Worm (Caenorhabditis elegans): ENCODE results near the gene F19B6.1.

Gene F19B6.1

ce11 chrIV:12371879-12372278 lies 36.0 kb upstream of the F19B6.1 start, which contains the start of gene wdr-46:
wdr-46 (plus strand) TSS chrIV:12372253.
- TF ChIP-seq ceh-28 (tag; optimal IDR thresholded peaks at IDR 0.05) (peak; percentile 62), aly-2 (tag; optimal IDR thresholded peaks at IDR 0.05) (no peak), tbx-2 (tag; optimal IDR thresholded peaks at IDR 0.05) (peak; percentile 54), fkh-2 (tag; optimal IDR thresholded peaks at IDR 0.05) (no peak), lsy-12 (tag; optimal IDR thresholded peaks at IDR 0.05) (peak; percentile 64), hmg-11 (tag; optimal IDR thresholded peaks at IDR 0.05) (no peak), elt-3 (tag; optimal IDR thresholded peaks at IDR 0.05) (no peak), lin-39 (tag; optimal IDR thresholded peaks at IDR 0.05) (peak; percentile 40), R02D3.7 (tag; optimal IDR thresholded peaks at IDR 0.05) (peak; percentile 80), nhr-11 (tag; optimal IDR thresholded peaks at IDR 0.05) (no peak), nhr-77 (tag; optimal IDR thresholded peaks at IDR 0.05) (peak; percentile 37), ceh-9 (tag; optimal IDR thresholded peaks at IDR 0.05) (no peak), ztf-4 (tag; optimal IDR thresholded peaks at IDR 0.05) (no peak), nhr-43 (tag; optimal IDR thresholded peaks at IDR 0.05; ENCODE audit: poor library complexity, severe bottlenecking) (peak; percentile 87), nhr-28 (tag; optimal IDR thresholded peaks at IDR 0.05) (no peak), nhr-237 (tag; optimal IDR thresholded peaks at IDR 0.05) (no peak), zag-1 (tag; optimal IDR thresholded peaks at IDR 0.05) (no peak), fos-1 (tag; optimal IDR thresholded peaks at IDR 0.05) (no peak), pqm-1 (tag; optimal IDR thresholded peaks at IDR 0.05) (peak; percentile 57), lin-15B (tag; optimal IDR thresholded peaks at IDR 0.05) (peak; percentile 79), nhr-67 (tag; optimal IDR thresholded peaks at IDR 0.05) (no peak), unc-39 (tag; optimal IDR thresholded peaks at IDR 0.05) (no peak), ZK546.5 (tag; optimal IDR thresholded peaks at IDR 0.05) (peak; percentile 38), egl-27 (tag; optimal IDR thresholded peaks at IDR 0.05) (peak; percentile 33), elt-1 (tag; optimal IDR thresholded peaks at IDR 0.05) (peak; percentile 19), mml-1 (tag; optimal IDR thresholded peaks at IDR 0.05) (no peak), ama-1 (optimal IDR thresholded peaks at IDR 0.05) (peak; percentile 77), jun-1 (tag; optimal IDR thresholded peaks at IDR 0.05) (peak; percentile 71), nhr-25 (tag; optimal IDR thresholded peaks at IDR 0.05) (peak; percentile 72), eor-1 (tag; optimal IDR thresholded peaks at IDR 0.05) (no peak), nhr-23 (tag; optimal IDR thresholded peaks at IDR 0.05) (peak; percentile 82), nhr-12 (tag; optimal IDR thresholded peaks at IDR 0.05) (no peak), nfya-1 (tag; optimal IDR thresholded peaks at IDR 0.05; ENCODE audit: insufficient read depth) (peak; percentile 95), ceh-82 (tag; optimal IDR thresholded peaks at IDR 0.05) (peak; percentile 62), elt-2 (tag; optimal IDR thresholded peaks at IDR 0.05) (peak; percentile 38), snpc-4 (tag; optimal IDR thresholded peaks at IDR 0.05) (no peak), mdl-1 (tag; optimal IDR thresholded peaks at IDR 0.05) (no peak), skn-1 (tag; optimal IDR thresholded peaks at IDR 0.05) (peak; percentile 7), egl-5 (tag; optimal IDR thresholded peaks at IDR 0.05) (peak; percentile 31), pha-4 (tag; optimal IDR thresholded peaks at IDR 0.05) (peak; percentile 87), daf-12 (tag; optimal IDR thresholded peaks at IDR 0.05) (no peak), unc-62 (GFP tag; optimal IDR thresholded peaks at IDR 0.05) (no peak)

ce11 chrIV:12371340-12371739 lies 35.5 kb upstream of the F19B6.1 start:
- TF ChIP-seq pqm-1 (tag; optimal IDR thresholded peaks at IDR 0.05) = no peak
- no peak for TF ChIP-seq lsy-12 (tag; optimal IDR thresholded peaks at IDR 0.05)
- TF ChIP-seq nhr-237 (tag; optimal IDR thresholded peaks at IDR 0.05) = no peak
- no peak for TF ChIP-seq ZK546.5 (tag; optimal IDR thresholded peaks at IDR 0.05)
- no peak for TF ChIP-seq nhr-77 (tag; optimal IDR thresholded peaks at IDR 0.05)
- TF ChIP-seq nhr-43 (tag; optimal IDR thresholded peaks at IDR 0.05; ENCODE audit: poor library complexity, severe bottlenecking) = no peak
- TF ChIP-seq unc-39 (tag; optimal IDR thresholded peaks at IDR 0.05) = no peak
- TF ChIP-seq pha-4 (tag; optimal IDR thresholded peaks at IDR 0.05) = no peak
- no peak for TF ChIP-seq ceh-9 (tag; optimal IDR thresholded peaks at IDR 0.05)
- no peak for TF ChIP-seq elt-3 (tag; optimal IDR thresholded peaks at IDR 0.05)
- TF ChIP-seq lin-39 (tag; optimal IDR thresholded peaks at IDR 0.05) = no peak
- TF ChIP-seq unc-62 (GFP tag; optimal IDR thresholded peaks at IDR 0.05) = no peak
- TF ChIP-seq hmg-11 (tag; optimal IDR thresholded peaks at IDR 0.05) = no peak
